Worm (Caenorhabditis elegans) whole organism, L1 larva: ENCODE measurements around the gene Y38H8A.2.

ENCODE experiments used
- ceh-88 ChIP-seq: fragments of 200-800 bp; sonication (Bioruptor generic); IDR thresholded peaks from 2 replicates; pipeline ENCODE4 v1.3.6; 2022; ENCODE audit warnings: missing genetic modification characterization, missing compliant biosample characterization
- egl-27 ChIP-seq, 2 experiments: fragments of 150-350 bp in 1 of 2; sonication (generic microtip); optimal IDR thresholded peaks; 3 replicates each; lab custom pipeline; 2017 to 2018; ENCODE audit warnings: missing biosample characterization in 2 of 2, missing genetic modification characterization in 2 of 2, missing genetic modification reagents in 2 of 2
- ets-5 ChIP-seq: fragments of 200-800 bp; sonication (Bioruptor generic); IDR thresholded peaks from 2 replicates; pipeline ENCODE4 v1.3.6; 2022; ENCODE audit warnings: missing genetic modification characterization, missing compliant biosample characterization
- mep-1 ChIP-seq: fragments of 150-350 bp; optimal IDR thresholded peaks from 2 replicates; lab custom pipeline; 2014; ENCODE audit warnings: missing biosample characterization, missing genetic modification characterization
- nhr-77 ChIP-seq: fragments of 150-350 bp; optimal IDR thresholded peaks from 2 replicates; lab custom pipeline; 2014; ENCODE audit warnings: missing biosample characterization, missing genetic modification characterization
- sup-37 ChIP-seq: fragments of 200-800 bp; sonication (Bioruptor generic); optimal IDR thresholded peaks from 2 replicates; lab custom pipeline; 2018; ENCODE audit warnings: mild to moderate bottlenecking, missing genetic modification characterization, missing compliant biosample characterization
- swsn-7 ChIP-seq: sonication (generic microtip); optimal IDR thresholded peaks from 2 replicates; lab custom pipeline; 2016; ENCODE audit warnings: missing genetic modification characterization, missing compliant biosample characterization
- unc-62 ChIP-seq: fragments of 150-350 bp; optimal IDR thresholded peaks from 2 replicates; lab custom pipeline; 2014; ENCODE audit warnings: missing biosample characterization, missing genetic modification reagents, missing genetic modification characterization
- zag-1 ChIP-seq: fragments of 150-350 bp; optimal IDR thresholded peaks from 2 replicates; lab custom pipeline; 2014; ENCODE audit warnings: missing biosample characterization, missing genetic modification characterization

ce11 chrIV:13502806-13503363 lies 28.7 kb downstream of the Y38H8A.2 start, which contains the start of gene tbc-9:
- TF ChIP-seq nhr-77 (tag; lab: Kevin White, UChicago): no peak
- no peak for TF ChIP-seq zag-1 (tag; lab: Kevin White, UChicago)
- TF ChIP-seq egl-27 (tag; optimal IDR thresholded peaks at IDR 0.05; lab: Kevin White, UChicago): no peak
- TF ChIP-seq unc-62 (GFP tag; lab: Kevin White, UChicago): no peak
- no peak for TF ChIP-seq mep-1
- TF ChIP-seq ets-5 (GFP tag; lab: Robert Waterston, UW): no peak
- TF ChIP-seq swsn-7: no peak
- TF ChIP-seq ceh-88 (GFP tag; lab: Robert Waterston, UW): no peak
- no peak for TF ChIP-seq sup-37 (GFP tag; lab: Kevin White, UChicago)
